Worm (Caenorhabditis elegans) whole organism, mixed stage, embryonic: ENCODE results near the gene pei-1.
"Not testable (repeated sequence)": the region's sequence is repeated elsewhere in the genome, so short reads cannot be mapped to it uniquely, and the experiment has no call there.

ENCODE experiments used
- blmp-1 ChIP-seq: fragments of 150-350 bp; optimal IDR thresholded peaks from 2 replicates; lab custom pipeline; 2014; ENCODE audit warnings: missing biosample characterization, missing genetic modification characterization
- ceh-39 ChIP-seq: fragments of 150-350 bp; optimal IDR thresholded peaks from 2 replicates; lab custom pipeline; 2014; ENCODE audit warnings: missing biosample characterization, missing genetic modification characterization
- ceh-83 ChIP-seq: fragments of 200-800 bp; sonication (Bioruptor generic); optimal IDR thresholded peaks from 2 replicates; lab custom pipeline; 2018; ENCODE audit warnings: mild to moderate bottlenecking, missing genetic modification characterization, missing compliant biosample characterization
- ces-1 ChIP-seq: fragments of 150-350 bp; optimal IDR thresholded peaks from 2 replicates; lab custom pipeline; 2014; ENCODE audit warnings: missing biosample characterization, missing genetic modification reagents, missing genetic modification characterization
- drap-1 ChIP-seq: fragments of 200-800 bp; sonication (Bioruptor generic); optimal IDR thresholded peaks from 3 replicates; lab custom pipeline; 2018; ENCODE audit warnings: mild to moderate bottlenecking, missing genetic modification characterization, missing compliant biosample characterization
- elt-1 ChIP-seq: sonication (generic microtip); optimal IDR thresholded peaks from 2 replicates; lab custom pipeline; 2017; ENCODE audit warnings: missing genetic modification characterization, mild to moderate bottlenecking, missing compliant biosample characterization, antibody characterized with exemption, moderate library complexity, borderline replicate concordance; ENCODE audit not compliant: insufficient read depth
- elt-3 ChIP-seq: fragments of 150-350 bp; optimal IDR thresholded peaks from 2 replicates; lab custom pipeline; 2014; ENCODE audit warnings: missing biosample characterization, missing genetic modification characterization
- lin-13 ChIP-seq: fragments of 150-350 bp; optimal IDR thresholded peaks from 2 replicates; lab custom pipeline; 2014; ENCODE audit warnings: missing biosample characterization, missing genetic modification characterization
- mab-5 ChIP-seq: fragments of 150-350 bp; optimal IDR thresholded peaks from 2 replicates; lab custom pipeline; 2014; ENCODE audit warnings: missing biosample characterization, missing genetic modification characterization
- mep-1 ChIP-seq: fragments of 150-350 bp; optimal IDR thresholded peaks from 2 replicates; lab custom pipeline; 2017; ENCODE audit warnings: missing biosample characterization, missing genetic modification reagents, missing genetic modification characterization, inconsistent platforms
- nhr-12 ChIP-seq: fragments of 150-350 bp; optimal IDR thresholded peaks from 2 replicates; lab custom pipeline; 2014; ENCODE audit warnings: missing biosample characterization, missing genetic modification characterization
- nhr-237 ChIP-seq: fragments of 150-350 bp; optimal IDR thresholded peaks from 2 replicates; lab custom pipeline; 2014; ENCODE audit warnings: missing biosample characterization, missing genetic modification characterization
- pha-4 ChIP-seq: fragments of 150-350 bp; optimal IDR thresholded peaks from 2 replicates; lab custom pipeline; 2018; ENCODE audit warnings: missing biosample characterization, missing genetic modification reagents, missing genetic modification characterization
- unc-62 ChIP-seq: fragments of 150-350 bp; optimal IDR thresholded peaks from 2 replicates; lab custom pipeline; 2014; ENCODE audit warnings: missing biosample characterization, missing genetic modification reagents, missing genetic modification characterization

DNA sequence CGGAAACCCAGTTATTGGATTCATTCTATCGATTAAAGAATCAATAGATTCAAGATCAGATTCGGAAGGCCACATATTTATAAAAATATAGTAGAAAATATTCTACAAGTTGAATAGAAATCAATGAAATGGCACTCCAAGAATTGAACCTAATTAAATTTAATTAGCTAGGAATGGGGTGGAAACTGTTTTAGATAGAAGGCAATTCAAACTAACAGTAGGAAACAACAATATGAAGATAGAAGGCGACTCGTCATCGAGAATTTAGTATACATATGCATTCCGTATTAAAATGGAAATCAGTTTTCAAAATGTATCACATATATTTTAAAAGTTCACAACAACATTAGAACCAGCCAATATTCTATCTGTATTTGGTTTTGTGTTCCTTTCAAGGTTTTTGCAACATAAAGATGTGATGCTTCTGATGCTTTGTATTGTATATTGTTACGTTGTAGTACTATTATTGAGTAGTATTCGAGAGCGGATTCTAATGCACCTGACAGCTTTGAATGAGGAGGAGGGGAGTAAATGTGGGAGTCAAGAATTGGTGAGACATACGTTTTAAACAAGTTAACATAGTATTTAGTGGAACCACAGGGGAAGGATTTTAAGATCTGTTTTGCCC lies 3.6 kb upstream of the pei-1 start, which contains the start of the genes F27C8.3 and F27C8.2:
- TF ChIP-seq ceh-83 (GFP tag; lab: Kevin White, UChicago); pha-4 (tag; lab: Kevin White, UChicago); blmp-1 (tag; lab: Kevin White, UChicago); elt-3; nhr-12 (tag; lab: Kevin White, UChicago); drap-1; ces-1; mab-5 (tag; lab: Kevin White, UChicago); nhr-237; elt-1 (tag; lab: Kevin White, UChicago); mep-1 (tag; lab: Kevin White, UChicago); lin-13 (tag; lab: Kevin White, UChicago); ceh-39; unc-62: not testable (repeated sequence)
